Worm (Caenorhabditis elegans) whole organism, L2 larva: ENCODE results near the gene F54D5.15.
"Not testable (repeated sequence)": the region's sequence is repeated elsewhere in the genome, so short reads cannot be mapped to it uniquely, and the experiment has no call there.

Experiments used
- C34F6.9 ChIP-seq: fragments of 150-350 bp; optimal IDR thresholded peaks from 2 replicates; lab custom pipeline; 2014; ENCODE audit warnings: missing biosample characterization, missing genetic modification characterization
- F13H6.1 ChIP-seq: sonication (generic microtip); optimal IDR thresholded peaks from 2 replicates; lab custom pipeline; 2016; ENCODE audit warnings: missing genetic modification characterization, missing compliant biosample characterization
- R02D3.7 ChIP-seq: fragments of 150-350 bp; optimal IDR thresholded peaks from 2 replicates; lab custom pipeline; 2014; ENCODE audit warnings: missing biosample characterization, missing genetic modification characterization
- Y55F3AM.14 ChIP-seq: fragments of 200-800 bp; sonication (Bioruptor generic); optimal IDR thresholded peaks from 2 replicates; lab custom pipeline; 2018; ENCODE audit warnings: mild to moderate bottlenecking, missing genetic modification characterization, missing compliant biosample characterization
- ZK546.5 ChIP-seq: sonication (generic microtip); optimal IDR thresholded peaks from 2 replicates; lab custom pipeline; 2017; ENCODE audit warnings: missing biosample characterization, missing genetic modification characterization
- alr-1 ChIP-seq: fragments of 150-350 bp; optimal IDR thresholded peaks from 2 replicates; lab custom pipeline; 2014; ENCODE audit warnings: missing biosample characterization, missing genetic modification characterization
- blmp-1 ChIP-seq: sonication (generic microtip); optimal IDR thresholded peaks from 2 replicates; lab custom pipeline; 2017; ENCODE audit warnings: missing genetic modification characterization, mild to moderate bottlenecking, missing compliant biosample characterization, antibody characterized with exemption, moderate library complexity; ENCODE audit not compliant: insufficient read depth
- ceh-16 ChIP-seq: fragments of 150-350 bp; optimal IDR thresholded peaks from 2 replicates; lab custom pipeline; 2014; ENCODE audit warnings: missing biosample characterization, missing genetic modification characterization
- ceh-82 ChIP-seq: fragments of 150-350 bp; optimal IDR thresholded peaks from 2 replicates; lab custom pipeline; 2014; ENCODE audit warnings: missing biosample characterization, missing genetic modification characterization
- crh-2 ChIP-seq: sonication (generic microtip); optimal IDR thresholded peaks from 2 replicates; lab custom pipeline; 2017; ENCODE audit warnings: missing biosample characterization, missing genetic modification characterization
- egl-27 ChIP-seq: sonication (generic microtip); optimal IDR thresholded peaks from 3 replicates; lab custom pipeline; 2017; ENCODE audit warnings: missing biosample characterization, missing genetic modification reagents, missing genetic modification characterization
- fos-1 ChIP-seq: fragments of 150-350 bp; optimal IDR thresholded peaks from 2 replicates; lab custom pipeline; 2014; ENCODE audit warnings: missing biosample characterization, missing genetic modification characterization
- gmeb-1 ChIP-seq: fragments of 150-350 bp; optimal IDR thresholded peaks from 2 replicates; lab custom pipeline; 2014; ENCODE audit warnings: missing biosample characterization, missing genetic modification characterization
- lin-11 ChIP-seq: fragments of 150-350 bp; sonication (generic microtip); optimal IDR thresholded peaks from 2 replicates; lab custom pipeline; 2014; ENCODE audit warnings: missing biosample characterization, missing genetic modification characterization, inconsistent platforms, mixed read lengths
- lin-13 ChIP-seq: fragments of 150-350 bp; optimal IDR thresholded peaks from 2 replicates; lab custom pipeline; 2014; ENCODE audit warnings: missing biosample characterization, missing genetic modification reagents, missing genetic modification characterization
- lsy-2 ChIP-seq, 2 experiments: fragments of 150-350 bp in 1 of 2; sonication (generic microtip) in 1 of 2; optimal IDR thresholded peaks; 2 replicates each; lab custom pipeline; 2014 to 2017; ENCODE audit warnings: missing biosample characterization in 2 of 2, missing genetic modification characterization in 2 of 2
- mab-5 ChIP-seq: fragments of 150-350 bp; optimal IDR thresholded peaks from 2 replicates; lab custom pipeline; 2014; ENCODE audit warnings: missing biosample characterization, missing genetic modification characterization
- mbf-1 ChIP-seq: sonication (generic microtip); optimal IDR thresholded peaks from 2 replicates; lab custom pipeline; 2017; ENCODE audit warnings: missing biosample characterization, missing genetic modification characterization
- mdl-1 ChIP-seq, 2 experiments: fragments of 150-350 bp in 1 of 2; sonication (generic microtip) in 1 of 2; optimal IDR thresholded peaks; 2 replicates each; lab custom pipeline; 2017; ENCODE audit warnings: missing biosample characterization in 2 of 2, missing genetic modification characterization in 2 of 2
- nhr-11 ChIP-seq: fragments of 150-350 bp; optimal IDR thresholded peaks from 2 replicates; lab custom pipeline; 2014; ENCODE audit warnings: missing biosample characterization, missing genetic modification characterization
- nhr-12 ChIP-seq: fragments of 150-350 bp; optimal IDR thresholded peaks from 2 replicates; lab custom pipeline; 2014; ENCODE audit warnings: missing biosample characterization, missing genetic modification characterization
- nhr-129 ChIP-seq: fragments of 150-350 bp; optimal IDR thresholded peaks from 2 replicates; lab custom pipeline; 2014; ENCODE audit warnings: missing biosample characterization, missing genetic modification characterization
- nhr-21 ChIP-seq: fragments of 150-350 bp; optimal IDR thresholded peaks from 2 replicates; lab custom pipeline; 2014; ENCODE audit warnings: missing biosample characterization, missing genetic modification characterization
- nhr-23 ChIP-seq: fragments of 150-350 bp; optimal IDR thresholded peaks from 2 replicates; lab custom pipeline; 2014; ENCODE audit warnings: missing biosample characterization, missing genetic modification reagents, missing genetic modification characterization
- nhr-237 ChIP-seq: fragments of 150-350 bp; optimal IDR thresholded peaks from 2 replicates; lab custom pipeline; 2014; ENCODE audit warnings: missing biosample characterization, missing genetic modification characterization
- nhr-25 ChIP-seq: fragments of 150-350 bp; sonication (generic microtip); optimal IDR thresholded peaks from 3 replicates; lab custom pipeline; 2014; ENCODE audit warnings: missing biosample characterization, missing genetic modification characterization
- nhr-6 ChIP-seq: fragments of 150-350 bp; optimal IDR thresholded peaks from 2 replicates; lab custom pipeline; 2014; ENCODE audit warnings: missing biosample characterization, missing genetic modification characterization
- peb-1 ChIP-seq: fragments of 150-350 bp; optimal IDR thresholded peaks from 2 replicates; lab custom pipeline; 2014; ENCODE audit warnings: missing biosample characterization, missing genetic modification characterization
- sem-4 ChIP-seq: fragments of 150-350 bp; optimal IDR thresholded peaks from 2 replicates; lab custom pipeline; 2014; ENCODE audit warnings: missing biosample characterization, missing genetic modification reagents, missing genetic modification characterization
- sma-3 ChIP-seq: sonication (generic microtip); optimal IDR thresholded peaks from 2 replicates; lab custom pipeline; 2016; ENCODE audit warnings: missing genetic modification reagents, missing genetic modification characterization, missing compliant biosample characterization
- sma-9 ChIP-seq, 2 experiments: fragments of 150-350 bp in 1 of 2; sonication (generic microtip) in 1 of 2; optimal IDR thresholded peaks; 2 replicates each; lab custom pipeline; 2014 to 2016; ENCODE audit warnings: missing genetic modification characterization in 2 of 2, mild to moderate bottlenecking in 1 of 2, missing biosample characterization in 1 of 2, missing compliant biosample characterization in 1 of 2, missing genetic modification reagents in 1 of 2, moderate library complexity in 1 of 2
- snpc-4 ChIP-seq: fragments of 150-350 bp; optimal IDR thresholded peaks from 2 replicates; lab custom pipeline; 2014; ENCODE audit warnings: missing biosample characterization, missing genetic modification characterization
- unc-39 ChIP-seq: fragments of 150-350 bp; optimal IDR thresholded peaks from 2 replicates; lab custom pipeline; 2014; ENCODE audit warnings: missing biosample characterization, missing genetic modification characterization
- unc-55 ChIP-seq: fragments of 150-350 bp; sonication (generic microtip); optimal IDR thresholded peaks from 3 replicates; lab custom pipeline; 2014; ENCODE audit warnings: missing biosample characterization, missing genetic modification reagents, missing genetic modification characterization
- unc-62 ChIP-seq: fragments of 150-350 bp; optimal IDR thresholded peaks from 2 replicates; lab custom pipeline; 2014; ENCODE audit warnings: missing biosample characterization, missing genetic modification reagents, missing genetic modification characterization
- zag-1 ChIP-seq: fragments of 150-350 bp; optimal IDR thresholded peaks from 2 replicates; lab custom pipeline; 2014; ENCODE audit warnings: missing biosample characterization, missing genetic modification characterization
- ztf-1 ChIP-seq: fragments of 200-800 bp; sonication (Bioruptor generic); conservative IDR thresholded peaks from 2 replicates; pipeline ENCODE4 v1.3.6; 2022; ENCODE audit warnings: missing genetic modification characterization, missing compliant biosample characterization
- ztf-11 ChIP-seq: sonication (generic microtip); optimal IDR thresholded peaks from 2 replicates; lab custom pipeline; 2017; ENCODE audit warnings: missing biosample characterization, missing genetic modification characterization
- ztf-4 ChIP-seq: fragments of 150-350 bp; optimal IDR thresholded peaks from 2 replicates; lab custom pipeline; 2014; ENCODE audit warnings: missing biosample characterization, missing genetic modification characterization

F54D5.15 gene

DNA sequence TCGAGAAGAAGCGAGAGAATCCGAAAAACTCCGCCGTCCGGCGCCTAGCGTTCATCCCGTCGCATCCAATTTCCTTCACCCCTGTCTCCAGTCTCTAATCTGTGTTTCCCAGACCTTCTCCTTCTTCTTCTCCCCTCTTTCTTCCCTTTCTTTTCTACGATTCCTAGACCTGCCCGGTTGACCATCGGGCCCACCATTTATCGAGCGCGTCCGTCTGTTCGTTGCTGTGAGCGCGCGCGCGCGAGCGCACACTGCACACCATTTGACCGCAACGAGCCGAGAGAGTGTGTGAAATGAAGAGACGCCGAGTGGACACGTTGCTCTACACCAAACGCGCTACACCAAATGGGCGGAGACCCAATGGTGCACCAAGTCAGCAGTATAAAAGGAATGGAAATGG is 26.9 kb downstream of the F54D5.15 start:
- TF ChIP-seq unc-39 (tag; lab: Kevin White, UChicago) (no peak), nhr-12 (tag; lab: Kevin White, UChicago) (no peak), zag-1 (no peak), ztf-4 (tag; lab: Kevin White, UChicago) (no peak), ztf-11 (tag; lab: Kevin White, UChicago) (no peak), nhr-6 (no peak), blmp-1 (tag; lab: Kevin White, UChicago) (no peak), nhr-23 (tag; lab: Kevin White, UChicago) (no peak), sma-3 (GFP tag; lab: Kevin White, UChicago) (no peak), Y55F3AM.14 (GFP tag; lab: Kevin White, UChicago) (no peak), mbf-1 (no peak), snpc-4 (tag; lab: Kevin White, UChicago) (no peak), ztf-1 (GFP tag; lab: Robert Waterston, UW) (no peak), unc-55 (GFP tag; lab: Kevin White, UChicago) (no peak), peb-1 (tag; lab: Kevin White, UChicago) (no peak)

DNA sequence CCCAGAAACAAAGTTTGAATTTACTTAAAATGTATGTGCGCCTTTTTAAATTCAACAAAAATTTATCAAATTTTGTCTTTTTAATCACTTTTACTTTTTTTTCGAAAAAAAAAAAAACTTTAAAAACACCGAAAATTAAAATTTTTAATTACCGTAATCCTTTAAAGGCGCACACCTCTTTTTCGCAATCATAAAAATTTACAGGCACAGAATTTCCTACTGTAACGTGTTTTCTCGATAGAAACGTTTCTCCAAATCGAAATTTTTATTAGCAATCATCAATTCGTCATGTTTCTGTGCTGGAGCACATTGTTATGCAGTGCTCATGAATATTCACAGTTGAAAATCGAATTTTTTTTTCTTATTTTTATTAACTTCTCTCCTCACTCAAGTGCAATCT is 27.5 kb downstream of the F54D5.15 start:
- TF ChIP-seq fos-1 = no peak
- no peak for TF ChIP-seq gmeb-1 (tag; lab: Kevin White, UChicago)

DNA sequence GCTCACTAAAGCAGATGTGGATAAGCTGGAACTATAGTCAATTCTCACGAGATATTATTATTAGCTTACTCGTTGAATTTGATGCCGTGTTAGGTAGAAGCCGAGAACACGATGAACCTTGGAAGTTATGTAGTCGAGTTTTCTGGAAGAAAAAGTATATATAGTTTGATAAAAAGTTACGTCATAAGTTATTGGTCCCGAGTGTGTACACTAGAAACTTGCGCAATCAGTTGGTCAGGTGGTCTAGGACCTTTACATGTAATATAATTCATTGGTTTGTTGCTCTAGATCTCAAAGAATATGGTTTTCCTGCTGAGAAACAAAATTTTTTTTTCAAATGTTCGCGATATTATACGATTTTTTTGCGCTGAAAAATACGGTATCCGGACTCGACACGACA is 28.1 kb downstream of the F54D5.15 start:
- TF ChIP-seq mbf-1 (no peak), nhr-11 (tag; lab: Kevin White, UChicago) (no peak), R02D3.7 (tag; lab: Kevin White, UChicago) (no peak), nhr-237 (tag; lab: Kevin White, UChicago) (no peak), fos-1 (no peak), nhr-129 (tag; lab: Kevin White, UChicago) (no peak), nhr-12 (tag; lab: Kevin White, UChicago) (no peak), lsy-2 (tag; optimal IDR thresholded peaks at IDR 0.05; lab: Kevin White, UChicago) (no peak), unc-55 (GFP tag; lab: Kevin White, UChicago) (no peak), Y55F3AM.14 (GFP tag; lab: Kevin White, UChicago) (no peak), sem-4 (tag; lab: Kevin White, UChicago) (no peak), unc-62 (GFP tag; lab: Kevin White, UChicago) (no peak), ceh-16 (no peak), ztf-1 (GFP tag; lab: Robert Waterston, UW) (no peak)
- TF ChIP-seq, all 48 proteins: peak for 0

DNA sequence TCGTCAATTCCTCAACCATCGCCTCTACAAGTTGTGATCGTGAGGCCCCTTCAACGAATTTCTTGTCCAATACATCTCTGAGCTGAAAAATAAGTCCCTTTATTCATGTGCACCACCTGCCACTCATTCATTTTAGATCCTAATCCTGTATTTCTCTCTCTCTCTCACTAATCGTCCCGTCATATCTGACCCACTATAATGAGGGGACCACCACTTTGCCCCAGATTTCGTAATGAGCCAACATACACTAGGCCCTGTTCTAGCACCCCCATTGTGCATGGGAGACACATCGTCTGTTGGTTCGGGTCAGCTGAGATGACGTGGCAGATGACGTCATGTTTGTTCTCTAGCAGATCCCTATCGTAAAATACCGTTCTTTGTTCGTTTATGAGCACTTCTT is 28.6 kb downstream of the F54D5.15 start:
- TF ChIP-seq sma-3 (GFP tag; lab: Kevin White, UChicago) = no peak
- TF ChIP-seq mbf-1 = no peak
- no peak for TF ChIP-seq nhr-21 (tag; lab: Kevin White, UChicago)
- TF ChIP-seq unc-55 (GFP tag; lab: Kevin White, UChicago) = no peak
- TF ChIP-seq alr-1 = no peak
- no peak for TF ChIP-seq mdl-1 (tag; optimal IDR thresholded peaks at IDR 0.05; lab: Kevin White, UChicago)
- TF ChIP-seq fos-1 = no peak
- TF ChIP-seq nhr-23 (tag; lab: Kevin White, UChicago) = no peak
- TF ChIP-seq unc-39 (tag; lab: Kevin White, UChicago) = no peak

DNA sequence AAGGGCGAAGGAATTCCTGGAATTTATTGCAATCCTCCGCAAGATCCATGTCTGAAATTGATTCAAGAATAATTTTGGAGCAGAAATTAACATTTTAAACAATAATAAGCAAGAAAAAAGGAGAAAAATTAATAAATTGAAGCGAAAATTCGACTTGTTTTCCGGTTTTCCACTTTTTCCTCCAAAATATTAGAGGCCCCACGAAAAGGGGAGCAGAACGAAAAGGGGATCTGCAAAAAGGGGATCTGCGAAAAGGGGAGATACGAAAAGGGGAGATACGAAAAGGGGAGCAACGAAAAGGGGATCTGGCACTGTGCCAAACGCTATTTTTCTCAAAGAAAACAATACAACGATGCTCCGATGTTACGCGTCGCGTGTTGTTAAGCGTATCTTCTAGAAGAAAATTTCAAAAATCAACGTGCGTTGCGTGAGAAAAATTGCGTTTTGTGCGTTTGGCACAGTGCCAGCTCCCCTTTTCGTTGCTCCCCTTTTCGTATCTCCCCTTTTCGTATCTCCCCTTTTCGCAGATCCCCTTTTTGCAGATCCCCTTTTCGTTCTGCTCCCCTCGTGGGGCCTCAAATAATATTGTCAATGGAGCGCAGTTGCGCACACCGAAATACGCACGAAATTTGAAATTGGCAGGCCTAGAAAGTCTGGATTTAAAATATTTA is 29.5 kb downstream of the F54D5.15 start, which contains the start of gene Y62F5A.12:
Gene Y62F5A.12, minus strand, starts transcription at position 51 of the 671 bp plus-strand sequence.
- TF ChIP-seq nhr-25 (tag; lab: Kevin White, UChicago) (peak; percentile 52), ztf-4 (tag; lab: Kevin White, UChicago) (peak; percentile 49), lin-13 (peak; percentile 88), lin-11 (tag; lab: Kevin White, UChicago) (peak; percentile 39), lsy-2 (tag; optimal IDR thresholded peaks at IDR 0.05; lab: Kevin White, UChicago) (peak; percentile 59 to 81), Y55F3AM.14 (GFP tag; lab: Kevin White, UChicago) (peak; percentile 73), ceh-82 (tag; lab: Kevin White, UChicago) (peak; percentile 65), snpc-4 (tag; lab: Kevin White, UChicago) (peak; percentile 10), nhr-129 (tag; lab: Kevin White, UChicago) (peak; percentile 69), zag-1 (peak; percentile 2), sma-9 (GFP tag; optimal IDR thresholded peaks at IDR 0.05; lab: Kevin White, UChicago) (peak; percentile 88), ZK546.5 (tag; lab: Kevin White, UChicago) (peak; percentile 38), sem-4 (tag; lab: Kevin White, UChicago) (peak; percentile 50), gmeb-1 (tag; lab: Kevin White, UChicago) (peak; percentile 86), mdl-1 (tag; optimal IDR thresholded peaks at IDR 0.05; lab: Kevin White, UChicago) (peak in 1 of 2 experiments; percentile 58), nhr-21 (tag; lab: Kevin White, UChicago) (peak; percentile 54), F13H6.1 (peak; percentile 89), sma-3 (GFP tag; lab: Kevin White, UChicago) (peak; percentile 94), unc-55 (GFP tag; lab: Kevin White, UChicago) (peak; percentile 68), mab-5 (peak; percentile 5), C34F6.9 (peak; percentile 62), egl-27 (peak; percentile 64), nhr-6 (peak; percentile 5), crh-2 (peak; percentile 71), fos-1 (peak; percentile 12)
- not testable (repeated sequence) for TF ChIP-seq sma-9 (tag; optimal IDR thresholded peaks at IDR 0.05; lab: Kevin White, UChicago)
